Worm (Caenorhabditis elegans) whole organism, young adult: ENCODE data around the gene ZK154.4.
A peak's percentile ranks its signal among the peaks of the same experiment; 100 is the strongest.

Experiments
- B0019.2 ChIP-seq: fragments of 200-800 bp; sonication (Bioruptor generic); conservative IDR thresholded peaks from 2 replicates; pipeline ENCODE4 v1.3.6; 2022; ENCODE audit warnings: missing genetic modification reagents, missing genetic modification characterization, missing compliant biosample characterization
- B0035.1 ChIP-seq: sonication (generic microtip); optimal IDR thresholded peaks from 2 replicates; lab custom pipeline; 2016; ENCODE audit warnings: missing genetic modification characterization, mild to moderate bottlenecking, missing compliant biosample characterization, missing genotype, missing genetic modification reagents
- B0336.3 ChIP-seq: fragments of 200-800 bp; sonication (Bioruptor generic); IDR thresholded peaks from 2 replicates; pipeline ENCODE4 v1.3.6; 2022; ENCODE audit warnings: missing genetic modification characterization, missing compliant biosample characterization
- D2030.7 ChIP-seq: fragments of 200-800 bp; sonication (Bioruptor generic); IDR thresholded peaks from 2 replicates; pipeline ENCODE4 v1.3.6; 2022; ENCODE audit warnings: missing genetic modification reagents, missing genetic modification characterization, missing compliant biosample characterization
- F23B12.7 ChIP-seq: sonication (generic microtip); optimal IDR thresholded peaks from 2 replicates; lab custom pipeline; 2017; ENCODE audit warnings: missing genetic modification characterization, mild to moderate bottlenecking, missing compliant biosample characterization, antibody characterized with exemption, moderate library complexity; ENCODE audit not compliant: insufficient read depth
- F52B5.7 ChIP-seq: sonication (generic microtip); optimal IDR thresholded peaks from 2 replicates; lab custom pipeline; 2016; ENCODE audit warnings: mild to moderate bottlenecking, missing genetic modification characterization, missing compliant biosample characterization
- F55B11.4 ChIP-seq: sonication (generic microtip); optimal IDR thresholded peaks from 2 replicates; lab custom pipeline; 2016; ENCODE audit warnings: missing compliant biosample characterization, missing genetic modification characterization, borderline replicate concordance; ENCODE audit not compliant: insufficient read depth
- K12H6.12 ChIP-seq: fragments of 200-800 bp; sonication (Bioruptor generic); optimal IDR thresholded peaks from 2 replicates; lab custom pipeline; 2018; ENCODE audit warnings: mild to moderate bottlenecking, missing genetic modification characterization, missing compliant biosample characterization
- Y67H2A.10 ChIP-seq: fragments of 200-800 bp; sonication (Bioruptor generic); conservative IDR thresholded peaks from 2 replicates; pipeline ENCODE4 v1.3.6; 2022; ENCODE audit warnings: missing genetic modification reagents, missing genetic modification characterization, missing compliant biosample characterization
- Y95B8A.8 ChIP-seq: fragments of 200-800 bp; sonication (Bioruptor generic); IDR thresholded peaks from 2 replicates; pipeline ENCODE4 v1.3.6; 2022; ENCODE audit warnings: missing genetic modification reagents, missing genetic modification characterization, missing compliant biosample characterization
- ZK185.1 ChIP-seq: sonication (generic microtip); optimal IDR thresholded peaks from 2 replicates; lab custom pipeline; 2016; ENCODE audit warnings: mild to moderate bottlenecking, missing genetic modification characterization, missing compliant biosample characterization; ENCODE audit not compliant: poor library complexity, severe bottlenecking
- akir-1 ChIP-seq: fragments of 200-800 bp; sonication (Bioruptor generic); optimal IDR thresholded peaks from 2 replicates; lab custom pipeline; 2018; ENCODE audit warnings: mild to moderate bottlenecking, missing genetic modification characterization, moderate library complexity, missing compliant biosample characterization
- ama-1 ChIP-seq, 3 experiments: fragments of 150-350 bp in 1 of 3; sonication (generic microtip) in 2 of 3; optimal IDR thresholded peaks; 2 replicates each; lab custom pipeline; 2014 to 2018; ENCODE audit warnings: missing biosample characterization in 2 of 3, missing genetic modification characterization in 2 of 3, missing genetic modification reagents in 2 of 3
- aptf-3 ChIP-seq: fragments of 200-800 bp; sonication (Bioruptor generic); IDR thresholded peaks from 2 replicates; pipeline ENCODE4 v1.3.6; 2022; ENCODE audit warnings: missing genetic modification characterization, missing compliant biosample characterization
- attf-5 ChIP-seq: fragments of 200-800 bp; sonication (Bioruptor generic); optimal IDR thresholded peaks from 2 replicates; lab custom pipeline; 2018; ENCODE audit warnings: mild to moderate bottlenecking, missing genetic modification characterization, missing compliant biosample characterization
- bed-2 ChIP-seq: fragments of 200-800 bp; sonication (Bioruptor generic); IDR thresholded peaks from 2 replicates; pipeline ENCODE4 v1.3.6; 2022; ENCODE audit warnings: missing genetic modification reagents, missing genetic modification characterization, missing compliant biosample characterization
- cebp-1 ChIP-seq, 2 experiments: fragments of 200-800 bp in 1 of 2; sonication (Bioruptor generic) in 1 of 2; sonication (generic microtip) in 1 of 2; IDR thresholded peaks in 1 of 2; optimal IDR thresholded peaks in 1 of 2; 2 replicates each; pipeline versions ENCODE4 v1.3.6 to Lab custom; 2017 to 2022; ENCODE audit warnings: missing compliant biosample characterization in 2 of 2, missing genetic modification characterization in 2 of 2, mild to moderate bottlenecking in 1 of 2, missing genetic modification reagents in 1 of 2, moderate library complexity in 1 of 2
- cebp-2 ChIP-seq: fragments of 200-800 bp; sonication (Bioruptor generic); IDR thresholded peaks from 2 replicates; pipeline ENCODE4 v1.3.6; 2022; ENCODE audit warnings: missing genetic modification characterization, missing compliant biosample characterization
- ceh-100 ChIP-seq: fragments of 200-800 bp; sonication (Bioruptor generic); IDR thresholded peaks from 2 replicates; pipeline ENCODE4 v1.3.6; 2022; ENCODE audit warnings: missing genetic modification reagents, missing genetic modification characterization, missing compliant biosample characterization
- ceh-27 ChIP-seq: fragments of 200-800 bp; sonication (Bioruptor generic); optimal IDR thresholded peaks from 2 replicates; lab custom pipeline; 2018; ENCODE audit warnings: mild to moderate bottlenecking, missing genetic modification characterization, moderate library complexity, missing compliant biosample characterization
- ceh-79 ChIP-seq: sonication (generic microtip); optimal IDR thresholded peaks from 2 replicates; lab custom pipeline; 2017; ENCODE audit warnings: mild to moderate bottlenecking, missing genetic modification characterization, missing compliant biosample characterization
- ceh-91 ChIP-seq: fragments of 200-800 bp; sonication (Bioruptor generic); IDR thresholded peaks from 2 replicates; pipeline ENCODE4 v1.3.6; 2022; ENCODE audit warnings: missing genetic modification reagents, missing genetic modification characterization, missing compliant biosample characterization
- die-1 ChIP-seq: sonication (generic microtip); optimal IDR thresholded peaks from 2 replicates; lab custom pipeline; 2016; ENCODE audit warnings: missing genotype, mild to moderate bottlenecking, missing genetic modification characterization, missing compliant biosample characterization
- egl-44 ChIP-seq: fragments of 200-800 bp; sonication (Bioruptor generic); IDR thresholded peaks from 2 replicates; pipeline ENCODE4 v1.3.6; 2022; ENCODE audit warnings: missing genetic modification reagents, missing genetic modification characterization, missing compliant biosample characterization
- egrh-3 ChIP-seq: fragments of 200-800 bp; sonication (Bioruptor generic); IDR thresholded peaks from 2 replicates; pipeline ENCODE4 v1.3.6; 2022; ENCODE audit warnings: missing genetic modification reagents, missing genetic modification characterization, missing compliant biosample characterization
- ekl-4 ChIP-seq: fragments of 200-800 bp; sonication (Bioruptor generic); IDR thresholded peaks from 2 replicates; pipeline ENCODE4 v1.3.6; 2022; ENCODE audit warnings: missing genetic modification reagents, missing genetic modification characterization, missing compliant biosample characterization
- gei-17 ChIP-seq: fragments of 200-800 bp; sonication (Bioruptor generic); optimal IDR thresholded peaks from 2 replicates; lab custom pipeline; 2018; ENCODE audit warnings: mild to moderate bottlenecking, missing genetic modification characterization, missing compliant biosample characterization
- hmg-1.2 ChIP-seq: fragments of 200-800 bp; sonication (Bioruptor generic); IDR thresholded peaks from 2 replicates; pipeline ENCODE4 v1.3.6; 2022; ENCODE audit warnings: missing genetic modification reagents, missing genetic modification characterization, missing compliant biosample characterization
- hmg-20 ChIP-seq: fragments of 200-800 bp; sonication (Bioruptor generic); IDR thresholded peaks from 2 replicates; pipeline ENCODE4 v1.3.6; 2022; ENCODE audit warnings: missing genetic modification reagents, missing genetic modification characterization, missing compliant biosample characterization
- hrde-1 ChIP-seq: sonication (generic microtip); optimal IDR thresholded peaks from 2 replicates; lab custom pipeline; 2016; ENCODE audit warnings: missing genetic modification characterization, mild to moderate bottlenecking, missing compliant biosample characterization, moderate library complexity, missing genotype, missing genetic modification reagents, borderline replicate concordance
- hsf-1 ChIP-seq: fragments of 200-800 bp; sonication (Bioruptor generic); IDR thresholded peaks from 2 replicates; pipeline ENCODE4 v1.3.6; 2022; ENCODE audit warnings: missing genetic modification reagents, missing genetic modification characterization, missing compliant biosample characterization
- lag-1 ChIP-seq: fragments of 200-800 bp; sonication (Bioruptor generic); IDR thresholded peaks from 2 replicates; pipeline ENCODE4 v1.3.6; 2022; ENCODE audit warnings: missing genetic modification reagents, missing genetic modification characterization, missing compliant biosample characterization
- let-526 ChIP-seq: fragments of 200-800 bp; sonication (Bioruptor generic); IDR thresholded peaks from 2 replicates; pipeline ENCODE4 v1.3.6; 2022; ENCODE audit warnings: missing genetic modification reagents, missing genetic modification characterization, missing compliant biosample characterization
- lin-54 ChIP-seq: fragments of 200-800 bp; sonication (Bioruptor generic); optimal IDR thresholded peaks from 2 replicates; lab custom pipeline; 2018; ENCODE audit warnings: mild to moderate bottlenecking, missing genetic modification characterization, missing compliant biosample characterization
- lsy-27 ChIP-seq: sonication (generic microtip); optimal IDR thresholded peaks from 2 replicates; lab custom pipeline; 2017; ENCODE audit warnings: missing genetic modification characterization, mild to moderate bottlenecking, missing compliant biosample characterization, antibody characterized with exemption, missing genotype, borderline replicate concordance; ENCODE audit not compliant: insufficient read depth
- madf-10 ChIP-seq: sonication (generic microtip); optimal IDR thresholded peaks from 2 replicates; lab custom pipeline; 2016; ENCODE audit warnings: mild to moderate bottlenecking, missing genetic modification characterization, missing compliant biosample characterization
- mel-28 ChIP-seq: sonication (generic microtip); optimal IDR thresholded peaks from 2 replicates; lab custom pipeline; 2016; ENCODE audit warnings: borderline replicate concordance, mild to moderate bottlenecking, missing genetic modification characterization, missing compliant biosample characterization
- nfya-2 ChIP-seq: fragments of 200-800 bp; sonication (Bioruptor generic); IDR thresholded peaks from 2 replicates; pipeline ENCODE4 v1.3.6; 2022; ENCODE audit warnings: missing genetic modification reagents, missing genetic modification characterization, missing compliant biosample characterization
- nhr-120 ChIP-seq: fragments of 200-800 bp; sonication (Bioruptor generic); IDR thresholded peaks from 2 replicates; pipeline ENCODE4 v1.3.6; 2022; ENCODE audit warnings: missing genetic modification characterization, missing compliant biosample characterization
- nhr-27 ChIP-seq: fragments of 200-800 bp; sonication (Bioruptor generic); optimal IDR thresholded peaks from 2 replicates; lab custom pipeline; 2018; ENCODE audit warnings: mild to moderate bottlenecking, missing genetic modification characterization, moderate library complexity, missing compliant biosample characterization
- nhr-80 ChIP-seq: sonication (generic microtip); optimal IDR thresholded peaks from 2 replicates; lab custom pipeline; 2016; ENCODE audit warnings: missing genetic modification characterization, missing compliant biosample characterization
- repo-1 ChIP-seq: sonication (generic microtip); optimal IDR thresholded peaks from 2 replicates; lab custom pipeline; 2017; ENCODE audit warnings: mild to moderate bottlenecking, missing genetic modification characterization, missing compliant biosample characterization
- snpc-1.1 ChIP-seq: sonication (generic microtip); optimal IDR thresholded peaks from 2 replicates; lab custom pipeline; 2017; ENCODE audit warnings: missing genetic modification characterization, mild to moderate bottlenecking, missing compliant biosample characterization, antibody characterized with exemption, moderate library complexity, missing genotype, missing genetic modification reagents; ENCODE audit not compliant: insufficient read depth
- snpc-3.4 ChIP-seq: sonication (generic microtip); optimal IDR thresholded peaks from 2 replicates; lab custom pipeline; 2017; ENCODE audit warnings: missing genetic modification characterization, mild to moderate bottlenecking, missing compliant biosample characterization, antibody characterized with exemption, moderate library complexity, missing genotype, missing genetic modification reagents
- unc-130 ChIP-seq: sonication (generic microtip); optimal IDR thresholded peaks from 2 replicates; lab custom pipeline; 2016; ENCODE audit warnings: missing genetic modification reagents, missing genetic modification characterization, missing compliant biosample characterization
- ztf-22 ChIP-seq: fragments of 200-800 bp; sonication (Bioruptor generic); optimal IDR thresholded peaks from 2 replicates; lab custom pipeline; 2018; ENCODE audit warnings: mild to moderate bottlenecking, missing genetic modification characterization, moderate library complexity, missing compliant biosample characterization
- ztf-28 ChIP-seq: fragments of 200-800 bp; sonication (Bioruptor generic); IDR thresholded peaks from 2 replicates; pipeline ENCODE4 v1.3.6; 2022; ENCODE audit warnings: missing genetic modification reagents, missing genetic modification characterization, missing compliant biosample characterization

The ZK154.4 gene

ce11 chrX:7787885-7788353 lies 5.7 kb upstream of the ZK154.4 start, which contains the start of gene ZK154.5 (continued):
- TF ChIP-seq ceh-100 (GFP tag; lab: Robert Waterston, UW) (no peak), gei-17 (GFP tag; lab: Kevin White, UChicago) (peak; percentile 48), K12H6.12 (tag; lab: Kevin White, UChicago) (no peak), repo-1 (tag; lab: Kevin White, UChicago) (no peak), akir-1 (GFP tag; lab: Kevin White, UChicago) (no peak), aptf-3 (GFP tag; lab: Robert Waterston, UW) (no peak), ceh-79 (tag; lab: Kevin White, UChicago) (no peak), F23B12.7 (tag; lab: Kevin White, UChicago) (no peak), ama-1 (optimal IDR thresholded peaks at IDR 0.05; lab: Kevin White, UChicago) (no peak), ama-1 (GFP tag; optimal IDR thresholded peaks at IDR 0.05; lab: Kevin White, UChicago) (no peak), Y95B8A.8 (GFP tag; lab: Robert Waterston, UW) (no peak), let-526 (GFP tag; lab: Robert Waterston, UW) (no peak), lin-54 (GFP tag; lab: Kevin White, UChicago) (no peak), lsy-27 (tag; lab: Kevin White, UChicago) (no peak), cebp-2 (GFP tag; lab: Robert Waterston, UW) (no peak), ztf-22 (GFP tag; lab: Kevin White, UChicago) (no peak), nfya-2 (GFP tag; lab: Robert Waterston, UW) (no peak), bed-2 (GFP tag; lab: Robert Waterston, UW) (no peak), ceh-91 (GFP tag; lab: Robert Waterston, UW) (no peak), attf-5 (GFP tag; lab: Kevin White, UChicago) (peak; percentile 47), snpc-1.1 (tag; lab: Kevin White, UChicago) (no peak), cebp-1 (GFP tag; IDR thresholded peaks at IDR 0.05; lab: Robert Waterston, UW) (no peak), cebp-1 (tag; optimal IDR thresholded peaks at IDR 0.05; lab: Kevin White, UChicago) (peak; percentile 63), unc-130 (GFP tag; lab: Kevin White, UChicago) (no peak), nhr-27 (tag; lab: Kevin White, UChicago) (no peak), die-1 (tag; lab: Kevin White, UChicago) (no peak), D2030.7 (GFP tag; lab: Robert Waterston, UW) (no peak), ceh-27 (peak; percentile 31), B0019.2 (GFP tag; lab: Robert Waterston, UW) (no peak), ekl-4 (GFP tag; lab: Robert Waterston, UW) (no peak), ztf-28 (GFP tag; lab: Robert Waterston, UW) (no peak), F52B5.7 (tag; lab: Kevin White, UChicago) (no peak), snpc-3.4 (tag; lab: Kevin White, UChicago) (no peak), egrh-3 (GFP tag; lab: Robert Waterston, UW) (no peak), hrde-1 (tag; lab: Kevin White, UChicago) (no peak), B0336.3 (no peak), ZK185.1 (tag; lab: Kevin White, UChicago) (no peak), nhr-120 (GFP tag; lab: Robert Waterston, UW) (no peak), hsf-1 (no peak), egl-44 (GFP tag; lab: Robert Waterston, UW) (no peak), B0035.1 (no peak), lag-1 (GFP tag; lab: Robert Waterston, UW) (no peak), hmg-20 (GFP tag; lab: Robert Waterston, UW) (no peak), Y67H2A.10 (GFP tag; lab: Robert Waterston, UW) (no peak), nhr-80 (peak; percentile 55), mel-28 (tag; lab: Kevin White, UChicago) (no peak), F55B11.4 (no peak), hmg-1.2 (GFP tag; lab: Robert Waterston, UW) (peak; percentile 89), madf-10 (tag; lab: Kevin White, UChicago) (no peak)
